Fruit fly (Drosophila melanogaster): ENCODE measurements around the gene crp.

crp gene

DNA sequence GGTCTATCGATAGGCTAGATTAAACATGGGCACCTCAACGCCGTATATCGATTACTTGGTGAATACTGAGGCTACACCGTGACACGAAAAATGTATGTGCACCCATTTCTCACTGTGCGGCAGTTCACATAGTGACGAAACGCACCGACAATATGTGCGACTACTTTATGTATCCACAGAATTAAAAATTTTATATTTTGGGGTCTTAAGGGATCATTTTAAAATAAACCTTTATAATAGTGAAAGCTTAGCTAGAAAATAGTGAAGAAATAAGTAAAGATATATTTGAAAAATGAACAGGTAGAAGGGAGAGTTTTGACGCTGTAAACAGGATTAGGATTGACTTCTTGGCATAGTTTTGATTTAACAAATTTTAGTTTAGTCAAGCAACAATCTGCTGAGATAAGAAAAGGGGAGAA, 41.6 kb upstream of the crp start, which contains the start of gene mRpL4 (continued):
- peak; percentile 42 for TF ChIP-seq Ssrp (tag; optimal IDR thresholded peaks at IDR 0.05)
- TF ChIP-seq CG18764 (GFP tag; optimal IDR thresholded peaks at IDR 0.05) = peak; percentile 46
- peak; percentile 67 for TF ChIP-seq CG10267 (tag; optimal IDR thresholded peaks at IDR 0.05)
- no peak for TF ChIP-seq jigr1 (GFP tag; IDR thresholded peaks at IDR 0.05)
- peak; percentile 31; the same call in 1 of the 2 replicates for TF ChIP-seq esg (GFP tag; conservative IDR thresholded peaks at IDR 0.05)
- TF ChIP-seq Ets65A (GFP tag) = no peak
- TF ChIP-seq Hr3 (GFP tag; optimal IDR thresholded peaks at IDR 0.05) = peak; percentile 79
- peak; percentile 99 for TF ChIP-seq hb (GFP tag; IDR thresholded peaks at IDR 0.05; ENCODE audit: partially characterized antibody)
- TF ChIP-seq lov (optimal IDR thresholded peaks at IDR 0.05) = no peak
- TF ChIP-seq lov (GFP tag; IDR thresholded peaks at IDR 0.05) = peak; percentile 58; the same call in 1 of the 3 replicates
- TF ChIP-seq Bgb (GFP tag; IDR thresholded peaks at IDR 0.05; ENCODE audit: partially characterized antibody) = peak; percentile 99
- TF ChIP-seq CG12071 (GFP tag; optimal IDR thresholded peaks at IDR 0.05) = no peak
- TF ChIP-seq CG16815 (GFP tag; optimal IDR thresholded peaks at IDR 0.05) = peak; percentile 42
- peak; percentile 98 for TF ChIP-seq chinmo (GFP tag; IDR thresholded peaks at IDR 0.05; ENCODE audit: partially characterized antibody)
- TF ChIP-seq CG3838 (GFP tag; optimal IDR thresholded peaks at IDR 0.05) = peak; percentile 32
- peak; percentile 76 for TF ChIP-seq Chrac-16 (GFP tag; optimal IDR thresholded peaks at IDR 0.05)
- peak; percentile 35; the same call in 1 of the 3 replicates for TF ChIP-seq B-H1 (GFP tag; IDR thresholded peaks at IDR 0.05)
- peak; percentile 18 for TF ChIP-seq gfzf (GFP tag; optimal IDR thresholded peaks at IDR 0.05)
- peak; percentile 73; the same call in 1 of the 2 replicates for TF ChIP-seq CG32772 (GFP tag; IDR thresholded peaks at IDR 0.05)
- peak; percentile 66 for TF ChIP-seq her (GFP tag; optimal IDR thresholded peaks at IDR 0.05)
- TF ChIP-seq CG6791 (GFP tag; IDR thresholded peaks at IDR 0.05; ENCODE audit: partially characterized antibody) = peak; percentile 99
- no peak for TF ChIP-seq CG9797 (GFP tag; optimal IDR thresholded peaks at IDR 0.05)
- TF ChIP-seq rib (GFP tag; IDR thresholded peaks at IDR 0.05) = no peak
- TF ChIP-seq ham (GFP tag; IDR thresholded peaks at IDR 0.05) = no peak
- TF ChIP-seq gsb-n (tag; optimal IDR thresholded peaks at IDR 0.05) = peak; percentile 32
- no peak for TF ChIP-seq zf30C (GFP tag; optimal IDR thresholded peaks at IDR 0.05)
- peak; percentile 95 for TF ChIP-seq CG7963 (GFP tag; IDR thresholded peaks at IDR 0.05; ENCODE audit: partially characterized antibody)
- no peak for TF ChIP-seq Dfd (GFP tag; optimal IDR thresholded peaks at IDR 0.05)
- TF ChIP-seq CG4282 (GFP tag; optimal IDR thresholded peaks at IDR 0.05) = peak; percentile 82
- TF ChIP-seq ash1 (GFP tag; optimal IDR thresholded peaks at IDR 0.05) = no peak
- no peak for TF ChIP-seq jing (GFP tag; optimal IDR thresholded peaks at IDR 0.05)
- TF ChIP-seq CG17829 (tag; optimal IDR thresholded peaks at IDR 0.05) = peak; percentile 80
- TF ChIP-seq twi (tag; optimal IDR thresholded peaks at IDR 0.05) = peak; percentile 25
- no peak for TF ChIP-seq CG8281 (tag; optimal IDR thresholded peaks at IDR 0.05)
- TF ChIP-seq CG13775 (GFP tag; optimal IDR thresholded peaks at IDR 0.05) = peak; percentile 56
- TF ChIP-seq CG1233 (GFP tag; optimal IDR thresholded peaks at IDR 0.05) = peak; percentile 44
- no peak for TF ChIP-seq D (optimal IDR thresholded peaks at IDR 0.05)
- no peak for TF ChIP-seq D (GFP tag; optimal IDR thresholded peaks at IDR 0.05)
- peak; percentile 49 for TF ChIP-seq Sry-β (GFP tag; optimal IDR thresholded peaks at IDR 0.05)
- TF ChIP-seq eyg (GFP tag; optimal IDR thresholded peaks at IDR 0.05) = no peak
- TF ChIP-seq fd3F (GFP tag; optimal IDR thresholded peaks at IDR 0.05) = peak; percentile 22
- no peak for TF ChIP-seq CG17912 (GFP tag; optimal IDR thresholded peaks at IDR 0.05)
- no peak for TF ChIP-seq NK7.1 (GFP tag; optimal IDR thresholded peaks at IDR 0.05)
- TF ChIP-seq wdn (GFP tag; IDR thresholded peaks at IDR 0.05) = peak; percentile 18; the same call in 1 of the 2 replicates
- peak; percentile 46 for TF ChIP-seq Sin3A (optimal IDR thresholded peaks at IDR 0.05)
- TF ChIP-seq CG5180 (GFP tag; optimal IDR thresholded peaks at IDR 0.05) = no peak
- no peak for TF ChIP-seq seq (GFP tag; IDR thresholded peaks at IDR 0.05)
- TF ChIP-seq CG14667 (GFP tag; IDR thresholded peaks at IDR 0.05) = no peak
- TF ChIP-seq B-H2 (GFP tag; optimal IDR thresholded peaks at IDR 0.05) = peak; percentile 54
- TF ChIP-seq Hsf (GFP tag; optimal IDR thresholded peaks at IDR 0.05) = peak; percentile 81
- peak; percentile 69 for TF ChIP-seq kay (GFP tag; optimal IDR thresholded peaks at IDR 0.05)
- TF ChIP-seq CG10979 (tag; optimal IDR thresholded peaks at IDR 0.05) = peak; percentile 50

All from whole organism, embryonic.